Fruit fly (Drosophila melanogaster) whole organism, embryonic: ENCODE results near the gene ATPsynO.

Source experiments
- Awh ChIP-seq: fragments of 200-800 bp; sonication (Bioruptor generic); IDR thresholded peaks from 2 replicates; pipeline ENCODE4, ENCODE4 v1.3.6; 2022; ENCODE audit warnings: missing biosample characterization, missing genetic modification characterization
- Bdp1 ChIP-seq: fragments of 200-800 bp; sonication (Bioruptor generic); optimal IDR thresholded peaks from 3 replicates; lab custom pipeline; 2016; ENCODE audit warnings: missing biosample characterization, missing genetic modification characterization
- CG11247 ChIP-seq: fragments of 200-800 bp; sonication (Bioruptor generic); IDR thresholded peaks from 2 replicates; pipeline ENCODE4 v1.3.6; 2022; ENCODE audit warnings: missing biosample characterization, missing genetic modification characterization
- CG13296 ChIP-seq: fragments of 200-800 bp; sonication (Bioruptor generic); optimal IDR thresholded peaks from 3 replicates; lab custom pipeline; 2018; ENCODE audit warnings: missing biosample characterization, mild to moderate bottlenecking, missing genetic modification characterization
- CG13894 ChIP-seq: fragments of 200-800 bp; sonication (Bioruptor generic); optimal IDR thresholded peaks from 3 replicates; lab custom pipeline; 2018; ENCODE audit warnings: missing biosample characterization, mild to moderate bottlenecking, missing genetic modification characterization, moderate library complexity
- CG14860 ChIP-seq: fragments of 200-800 bp; sonication (Bioruptor generic); IDR thresholded peaks from 3 replicates; pipeline ENCODE4 v1.3.6; 2022; ENCODE audit warnings: missing biosample characterization, missing genetic modification characterization; ENCODE audit not compliant: partially characterized antibody
- CG1603 ChIP-seq: fragments of 200-800 bp; sonication (Bioruptor generic); optimal IDR thresholded peaks from 2 replicates; lab custom pipeline; 2019; ENCODE audit warnings: missing biosample characterization, mild to moderate bottlenecking, missing genetic modification characterization, moderate library complexity
- CG16815 ChIP-seq: fragments of 200-800 bp; sonication (Bioruptor generic); optimal IDR thresholded peaks from 3 replicates; lab custom pipeline; 2017; ENCODE audit warnings: missing biosample characterization, mild to moderate bottlenecking, missing genetic modification characterization
- CG18011 ChIP-seq: fragments of 200-800 bp; sonication (Bioruptor generic); optimal IDR thresholded peaks from 2 replicates; lab custom pipeline; 2017; ENCODE audit warnings: missing biosample characterization, missing genetic modification characterization, mild to moderate bottlenecking, moderate library complexity, missing genotype
- CG2889 ChIP-seq: fragments of 200-800 bp; sonication (Bioruptor generic); IDR thresholded peaks from 3 replicates; pipeline ENCODE4 v1.3.6; 2022; ENCODE audit warnings: missing biosample characterization, missing genetic modification characterization
- CG32767 ChIP-seq: fragments of 200-800 bp; sonication (Bioruptor generic); IDR thresholded peaks from 2 replicates; pipeline ENCODE4 v1.3.6; 2022; ENCODE audit warnings: missing biosample characterization, missing genetic modification characterization
- CG4282 ChIP-seq: fragments of 200-800 bp; sonication (Bioruptor generic); optimal IDR thresholded peaks from 2 replicates; lab custom pipeline; 2016; ENCODE audit warnings: missing biosample characterization, missing genetic modification characterization
- CG5180 ChIP-seq: fragments of 200-800 bp; sonication (Bioruptor generic); optimal IDR thresholded peaks from 3 replicates; lab custom pipeline; 2017; ENCODE audit warnings: missing biosample characterization, missing genetic modification characterization, mild to moderate bottlenecking, moderate library complexity, missing genetic modification reagents
- CG6813 ChIP-seq: fragments of 200-800 bp; sonication (Bioruptor generic); optimal IDR thresholded peaks from 2 replicates; lab custom pipeline; 2017; ENCODE audit warnings: missing biosample characterization, missing genetic modification characterization, mild to moderate bottlenecking, moderate library complexity, missing genetic modification reagents
- CG7357 ChIP-seq: fragments of 200-800 bp; sonication (Bioruptor generic); IDR thresholded peaks from 3 replicates; pipeline ENCODE4 v1.3.6; 2022; ENCODE audit warnings: missing biosample characterization, missing genetic modification characterization
- CG8281 ChIP-seq: fragments of 200-800 bp; sonication (Bioruptor generic); optimal IDR thresholded peaks from 2 replicates; lab custom pipeline; 2018; ENCODE audit warnings: missing biosample characterization, mild to moderate bottlenecking, missing genetic modification characterization, moderate library complexity
- CG8359 ChIP-seq: fragments of 200-800 bp; sonication (Bioruptor generic); optimal IDR thresholded peaks from 2 replicates; lab custom pipeline; 2017; ENCODE audit warnings: missing biosample characterization, mild to moderate bottlenecking, missing genetic modification characterization, borderline replicate concordance
- Chrac-16 ChIP-seq: fragments of 200-800 bp; sonication (Bioruptor generic); optimal IDR thresholded peaks from 3 replicates; lab custom pipeline; 2016; ENCODE audit warnings: missing biosample characterization, missing genetic modification characterization
- Dref ChIP-seq: fragments of 200-800 bp; sonication (Bioruptor generic); IDR thresholded peaks from 2 replicates; pipeline ENCODE4 v1.3.6; 2022; ENCODE audit warnings: missing biosample characterization, missing genetic modification characterization
- ERR ChIP-seq: fragments of 200-800 bp; sonication (Bioruptor generic); optimal IDR thresholded peaks from 2 replicates; lab custom pipeline; 2016; ENCODE audit warnings: missing biosample characterization, missing genetic modification characterization
- Elba2 ChIP-seq: fragments of 200-800 bp; sonication (Bioruptor generic); optimal IDR thresholded peaks from 3 replicates; lab custom pipeline; 2016; ENCODE audit warnings: missing biosample characterization, missing genetic modification characterization
- Hand ChIP-seq: fragments of 200-800 bp; sonication (Bioruptor generic); optimal IDR thresholded peaks from 2 replicates; lab custom pipeline; 2017; ENCODE audit warnings: mild to moderate bottlenecking, missing biosample characterization, missing genetic modification reagents, missing genetic modification characterization
- HmgZ ChIP-seq: fragments of 200-800 bp; sonication (Bioruptor generic); optimal IDR thresholded peaks from 2 replicates; lab custom pipeline; 2018; ENCODE audit warnings: missing biosample characterization, mild to moderate bottlenecking, missing genetic modification characterization
- Jarid2 ChIP-seq: fragments of 200-800 bp; sonication (Bioruptor generic); optimal IDR thresholded peaks from 3 replicates; lab custom pipeline; 2017; ENCODE audit warnings: mild to moderate bottlenecking, missing biosample characterization, missing genetic modification reagents, missing genetic modification characterization
- Kr ChIP-seq: fragments of 200-800 bp; sonication (Bioruptor generic); optimal IDR thresholded peaks from 2 replicates; lab custom pipeline; 2017; ENCODE audit warnings: missing biosample characterization, mild to moderate bottlenecking, missing genetic modification characterization
- MBD-R2 ChIP-seq: fragments of 200-800 bp; sonication (Bioruptor generic); IDR thresholded peaks from 2 replicates; pipeline ENCODE4 v1.3.6; 2022; ENCODE audit warnings: missing biosample characterization, missing genetic modification characterization
- Med ChIP-seq: fragments of 200-800 bp; sonication (Bioruptor generic); peaks from one replicate; lab custom pipeline; 2016; ENCODE audit warnings: missing biosample characterization, missing genetic modification characterization, mild to moderate bottlenecking, inconsistent platforms, moderate library complexity
- Oli ChIP-seq: fragments of 200-800 bp; sonication (Bioruptor generic); optimal IDR thresholded peaks from 2 replicates; lab custom pipeline; 2018; ENCODE audit warnings: missing biosample characterization, mild to moderate bottlenecking, missing genetic modification characterization, moderate library complexity
- Optix ChIP-seq: fragments of 200-800 bp; sonication (Bioruptor generic); IDR thresholded peaks from 3 replicates; pipeline ENCODE4 v1.3.6; 2022; ENCODE audit warnings: missing biosample characterization, missing genetic modification characterization
- Sin3A ChIP-seq: fragments of >200 bp; optimal IDR thresholded peaks from 2 replicates; lab custom pipeline; 2018
- ase ChIP-seq: fragments of 200-800 bp; sonication (Bioruptor generic); IDR thresholded peaks from 3 replicates; pipeline ENCODE4 v1.3.6; 2022; ENCODE audit warnings: missing biosample characterization, missing genetic modification characterization
- bab2 ChIP-seq: fragments of 200-800 bp; sonication (Bioruptor generic); optimal IDR thresholded peaks from 2 replicates; lab custom pipeline; 2016; ENCODE audit warnings: missing biosample characterization, missing genetic modification characterization
- btn ChIP-seq: fragments of 200-800 bp; sonication (Bioruptor generic); optimal IDR thresholded peaks from 2 replicates; lab custom pipeline; 2016; ENCODE audit warnings: missing biosample characterization, missing genetic modification characterization
- crol ChIP-seq: fragments of 200-800 bp; sonication (Bioruptor generic); IDR thresholded peaks from 2 replicates; pipeline ENCODE4 v1.3.6; 2022; ENCODE audit warnings: missing biosample characterization, missing genetic modification characterization
- dpn ChIP-seq, 2 experiments: fragments of 200-800 bp; sonication (Bioruptor generic); optimal IDR thresholded peaks; 3 replicates each; lab custom pipeline; 2016; ENCODE audit warnings: missing biosample characterization in 2 of 2, missing genetic modification characterization in 2 of 2
- exex ChIP-seq: fragments of 200-800 bp; sonication (Bioruptor generic); optimal IDR thresholded peaks from 4 replicates; lab custom pipeline; 2018; ENCODE audit warnings: missing biosample characterization, mild to moderate bottlenecking, missing genetic modification characterization, moderate library complexity
- kni ChIP-seq: fragments of 200-800 bp; sonication (Bioruptor generic); optimal IDR thresholded peaks from 3 replicates; lab custom pipeline; 2017; ENCODE audit warnings: mild to moderate bottlenecking, missing biosample characterization, missing genetic modification reagents, missing genetic modification characterization
- lab ChIP-seq: fragments of 200-800 bp; sonication (Bioruptor generic); optimal IDR thresholded peaks from 3 replicates; lab custom pipeline; 2017; ENCODE audit warnings: missing biosample characterization, missing genetic modification characterization, mild to moderate bottlenecking, moderate library complexity, missing genetic modification reagents
- lilli ChIP-seq: fragments of 200-800 bp; sonication (Bioruptor generic); optimal IDR thresholded peaks from 3 replicates; lab custom pipeline; 2016; ENCODE audit warnings: missing biosample characterization, missing genetic modification characterization
- mirr ChIP-seq: fragments of 200-800 bp; sonication (Bioruptor generic); optimal IDR thresholded peaks from 3 replicates; lab custom pipeline; 2018; ENCODE audit warnings: missing biosample characterization, mild to moderate bottlenecking, missing genetic modification characterization
- prd ChIP-seq, 3 experiments: fragments of >200 bp in 2 of 3; fragments of 200-800 bp in 1 of 3; sonication (Bioruptor generic) in 1 of 3; optimal IDR thresholded peaks in 2 of 3; IDR thresholded peaks in 1 of 3; 2 replicates in 2 of 3; 3 replicates in 1 of 3; pipeline versions ENCODE4 v1.3.6 to Lab custom; 2017 to 2022; ENCODE audit warnings: missing biosample characterization in 1 of 3, missing genetic modification characterization in 1 of 3
- ro ChIP-seq: fragments of 200-800 bp; sonication (Bioruptor generic); IDR thresholded peaks from 2 replicates; pipeline ENCODE4 v1.3.6; 2022; ENCODE audit warnings: missing biosample characterization, missing genetic modification characterization
- tgo ChIP-seq: fragments of 200-800 bp; sonication (Bioruptor generic); IDR thresholded peaks from 3 replicates; pipeline ENCODE4 v1.3.6; 2022; ENCODE audit warnings: missing biosample characterization, missing genetic modification characterization
- tna ChIP-seq: fragments of 200-800 bp; sonication (Bioruptor generic); IDR thresholded peaks from 2 replicates; pipeline ENCODE4 v1.3.6; 2022; ENCODE audit warnings: missing biosample characterization, missing genetic modification characterization; ENCODE audit not compliant: partially characterized antibody
- trh ChIP-seq: fragments of 200-800 bp; sonication (Bioruptor generic); optimal IDR thresholded peaks from 2 replicates; lab custom pipeline; 2016; ENCODE audit warnings: missing biosample characterization, missing genetic modification characterization
- unc-4 ChIP-seq: fragments of 200-800 bp; sonication (Bioruptor generic); IDR thresholded peaks from 2 replicates; pipeline ENCODE4 v1.3.6; 2022; ENCODE audit warnings: missing biosample characterization, missing genetic modification characterization; ENCODE audit not compliant: partially characterized antibody
- zen ChIP-seq: fragments of 200-800 bp; sonication (Bioruptor generic); optimal IDR thresholded peaks from 3 replicates; lab custom pipeline; 2018; ENCODE audit warnings: missing biosample characterization, mild to moderate bottlenecking, missing genetic modification characterization, moderate library complexity
- zf30C ChIP-seq: fragments of 200-800 bp; sonication (Bioruptor generic); optimal IDR thresholded peaks from 3 replicates; lab custom pipeline; 2018; ENCODE audit warnings: missing biosample characterization, mild to moderate bottlenecking, missing genetic modification characterization
- zfh2 ChIP-seq: fragments of 200-800 bp; sonication (Bioruptor generic); optimal IDR thresholded peaks from 2 replicates; lab custom pipeline; 2016; ENCODE audit warnings: missing biosample characterization, missing genetic modification characterization

ATPsynO gene

DNA sequence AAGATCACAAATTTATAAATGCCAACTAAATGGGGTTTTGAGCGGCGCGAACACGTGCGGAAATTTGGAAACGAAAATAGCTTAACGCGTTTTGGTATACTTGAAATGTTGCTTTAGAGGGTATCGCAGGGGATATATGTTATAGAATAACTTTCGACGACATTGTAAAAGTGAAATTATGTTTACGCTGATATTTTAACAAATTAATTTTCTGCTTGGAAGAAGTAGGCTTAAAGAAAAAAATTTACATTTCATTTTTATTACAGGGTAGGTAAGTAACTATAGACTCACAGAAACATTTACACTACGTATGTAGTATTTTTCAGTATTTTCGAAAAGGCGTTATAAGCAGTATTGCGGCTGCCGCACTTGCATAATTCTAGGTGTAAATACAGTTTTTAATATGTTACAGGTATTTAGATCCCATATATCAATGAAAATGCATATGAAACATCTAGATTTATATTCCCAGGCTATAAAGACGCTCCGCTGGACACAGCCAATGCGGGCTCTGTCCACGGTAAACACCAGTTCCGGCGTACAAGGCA lies 36.0 kb upstream of the ATPsynO start, which contains the start of the genes Art3 and mRpS10 (continued):
- 0 out of 2 replicates have a peak, but pooled peaks have one; percentile 30 for TF ChIP-seq unc-4
- peak; percentile 100 for TF ChIP-seq CG16815 (GFP tag; lab: Kevin White, UChicago)
- peak; percentile 100 for TF ChIP-seq CG6813
- TF ChIP-seq ERR (GFP tag; lab: Kevin White, UChicago): peak; percentile 98
- peak; percentile 94 for TF ChIP-seq CG5180 (GFP tag; lab: Kevin White, UChicago)
- peak; percentile 100 for TF ChIP-seq trh (GFP tag; lab: Kevin White, UChicago)
- peak; percentile 100 for TF ChIP-seq ro (GFP tag; lab: Robert Waterston, UW)
- TF ChIP-seq btn: peak; percentile 99
- peak; percentile 100 for TF ChIP-seq bab2 (GFP tag; lab: Kevin White, UChicago)
- peak; percentile 100 for TF ChIP-seq lilli (GFP tag; lab: Kevin White, UChicago)
- peak; percentile 88; the same call in 2 of the 3 replicates for TF ChIP-seq Optix (GFP tag; lab: Robert Waterston, UW)
- TF ChIP-seq CG7357 (GFP tag; lab: Robert Waterston, UW): peak; percentile 99
- no peak for TF ChIP-seq prd (optimal IDR thresholded peaks at IDR 0.05; lab: Kevin White, UChicago)
- TF ChIP-seq prd (GFP tag; IDR thresholded peaks at IDR 0.05; lab: Robert Waterston, UW): peak; percentile 100
- peak; percentile 100 for TF ChIP-seq Chrac-16 (GFP tag; lab: Kevin White, UChicago)
- peak; percentile 99 for TF ChIP-seq CG1603 (tag; lab: Kevin White, UChicago)
- TF ChIP-seq lab (GFP tag; lab: Kevin White, UChicago): peak; percentile 100
- TF ChIP-seq zen: peak; percentile 100
- TF ChIP-seq tgo (GFP tag; lab: Robert Waterston, UW): peak; percentile 100
- 0 out of 2 replicates have a peak, but pooled peaks have one; percentile 10 for TF ChIP-seq tna (GFP tag; lab: Robert Waterston, UW)
- peak; percentile 100 for TF ChIP-seq CG32767 (GFP tag; lab: Robert Waterston, UW)
- no peak for TF ChIP-seq Jarid2 (GFP tag; lab: Kevin White, UChicago)
- TF ChIP-seq CG8359 (GFP tag; lab: Kevin White, UChicago): peak; percentile 97
- peak; percentile 100 for TF ChIP-seq CG11247
- peak; percentile 100 for TF ChIP-seq CG13894
- peak; percentile 93 for TF ChIP-seq CG18011 (GFP tag; lab: Kevin White, UChicago)
- peak; percentile 100 for TF ChIP-seq Oli
- TF ChIP-seq dpn (GFP tag; optimal IDR thresholded peaks at IDR 0.05; lab: Kevin White, UChicago): peak; percentile 100
- TF ChIP-seq exex (tag; lab: Kevin White, UChicago): peak; percentile 99
- TF ChIP-seq Dref: peak; percentile 55
- peak; percentile 97 for TF ChIP-seq Kr (GFP tag; lab: Kevin White, UChicago)
- peak; percentile 99 for TF ChIP-seq Hand (GFP tag; lab: Kevin White, UChicago)
- TF ChIP-seq Awh: peak; percentile 100
- peak; percentile 100 for TF ChIP-seq mirr (GFP tag; lab: Kevin White, UChicago)
- TF ChIP-seq HmgZ (tag; lab: Kevin White, UChicago): peak; percentile 100
- TF ChIP-seq CG13296 (GFP tag; lab: Kevin White, UChicago): peak; percentile 100
- TF ChIP-seq CG2889 (GFP tag; lab: Robert Waterston, UW): peak; percentile 100
- TF ChIP-seq zf30C: peak; percentile 72
- TF ChIP-seq Sin3A: peak; percentile 20
- peak; percentile 100 for TF ChIP-seq Elba2 (GFP tag; lab: Kevin White, UChicago)
- peak; percentile 100 for TF ChIP-seq Med (GFP tag; lab: Kevin White, UChicago)
- peak; percentile 97 for TF ChIP-seq CG8281 (tag; lab: Kevin White, UChicago)
- TF ChIP-seq zfh2 (GFP tag; lab: Kevin White, UChicago): peak; percentile 100
- peak; percentile 99 for TF ChIP-seq kni (GFP tag; lab: Kevin White, UChicago)
- TF ChIP-seq crol (GFP tag; lab: Robert Waterston, UW): peak; percentile 93
- peak; percentile 100 for TF ChIP-seq ase
- TF ChIP-seq CG4282 (GFP tag; lab: Kevin White, UChicago): peak; percentile 98
- peak; percentile 96 for TF ChIP-seq Bdp1 (GFP tag; lab: Kevin White, UChicago)
- TF ChIP-seq MBD-R2 (GFP tag; lab: Robert Waterston, UW): peak; percentile 100
- no peak for TF ChIP-seq CG14860 (GFP tag; lab: Robert Waterston, UW)
